Worm (Caenorhabditis elegans) whole organism, early embryonic: Measurements from ENCODE around the gene abcf-1.

Experiments used
- ama-1 ChIP-seq: fragments of 150-350 bp; optimal IDR thresholded peaks from 2 replicates; lab custom pipeline; 2014
- hnd-1 ChIP-seq: sonication (generic microtip); optimal IDR thresholded peaks from 2 replicates; lab custom pipeline; 2016; ENCODE audit warnings: missing genetic modification characterization, missing compliant biosample characterization

ce11 chrV:12736166-12736753 is 26.9 kb downstream of the abcf-1 start, which contains the start of gene cky-1:
- TF ChIP-seq ama-1 (lab: Kevin White, UChicago) (no peak), hnd-1 (tag; lab: Kevin White, UChicago) (no peak)
